Worm (Caenorhabditis elegans) whole organism, midembryonic: ENCODE measurements around the gene C10G8.4.

Experiments used
- T22C8.4 ChIP-seq: fragments of 200-800 bp; sonication (Bioruptor generic); IDR thresholded peaks from 2 replicates; pipeline ENCODE4 v1.3.6; 2022; ENCODE audit warnings: missing genetic modification characterization, missing compliant biosample characterization
- cog-1 ChIP-seq: sonication (generic microtip); optimal IDR thresholded peaks from 2 replicates; lab custom pipeline; 2016; ENCODE audit warnings: missing genetic modification characterization, missing compliant biosample characterization
- flt-1 ChIP-seq: fragments of 200-800 bp; sonication (Bioruptor generic); IDR thresholded peaks from 2 replicates; pipeline ENCODE4 v1.3.6; 2022; ENCODE audit warnings: missing genetic modification characterization, missing compliant biosample characterization
- klf-2 ChIP-seq: fragments of 200-800 bp; sonication (Bioruptor generic); conservative IDR thresholded peaks from 2 replicates; pipeline ENCODE4 v1.3.6; 2022; ENCODE audit warnings: missing genetic modification reagents, missing genetic modification characterization, missing compliant biosample characterization
- med-1 ChIP-seq: sonication (generic microtip); optimal IDR thresholded peaks from 2 replicates; lab custom pipeline; 2017; ENCODE audit warnings: missing genetic modification characterization, mild to moderate bottlenecking, missing compliant biosample characterization, antibody characterized with exemption, missing genetic modification reagents; ENCODE audit not compliant: insufficient read depth
- ref-1 ChIP-seq: fragments of 200-800 bp; sonication (Bioruptor generic); conservative IDR thresholded peaks from 2 replicates; pipeline ENCODE4 v1.3.6; 2022; ENCODE audit warnings: missing genetic modification reagents, missing genetic modification characterization, missing compliant biosample characterization
- tab-1 ChIP-seq: fragments of 200-800 bp; sonication (Bioruptor generic); IDR thresholded peaks from 2 replicates; pipeline ENCODE4 v1.3.6; 2022; ENCODE audit warnings: missing genetic modification characterization, missing compliant biosample characterization
- ztf-23 ChIP-seq: fragments of 200-800 bp; sonication (Bioruptor generic); IDR thresholded peaks from 2 replicates; pipeline ENCODE4 v1.3.6; 2022; ENCODE audit warnings: missing genetic modification reagents, missing genetic modification characterization, missing compliant biosample characterization
- ztf-29 ChIP-seq: fragments of 200-800 bp; sonication (Bioruptor generic); IDR thresholded peaks from 2 replicates; pipeline ENCODE4 v1.3.6; 2022; ENCODE audit warnings: missing genetic modification reagents, missing genetic modification characterization, missing compliant biosample characterization

Gene C10G8.4

DNA sequence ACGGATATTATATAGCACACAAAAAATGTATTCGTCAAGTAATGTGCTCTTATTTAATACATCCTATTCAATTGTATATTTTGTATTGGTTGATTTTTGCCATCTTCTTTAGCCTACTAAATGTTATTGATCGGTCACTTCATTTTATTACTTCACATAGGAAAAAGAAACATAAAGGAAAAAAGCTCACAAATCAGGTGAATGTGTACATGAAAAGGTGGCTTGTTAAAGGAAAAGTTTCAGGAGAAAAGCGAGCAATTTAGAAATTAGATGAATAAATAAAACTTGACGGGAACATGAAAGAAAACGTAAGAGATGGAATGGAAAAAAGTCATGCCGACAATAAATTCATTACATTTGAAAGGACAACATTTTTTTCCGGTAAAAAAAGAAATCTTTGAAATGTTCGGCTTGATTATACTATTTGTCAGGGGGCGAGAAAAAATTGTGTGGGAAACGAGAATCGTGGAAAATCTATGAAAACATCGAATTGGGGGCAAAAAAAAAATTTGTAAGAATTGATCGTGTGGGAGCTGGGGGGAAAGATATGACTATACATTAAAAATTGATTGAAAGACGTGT is 36.2 kb upstream of the C10G8.4 start:
- TF ChIP-seq flt-1 (GFP tag; lab: Robert Waterston, UW) (no peak), ztf-29 (no peak), cog-1 (no peak), ztf-23 (no peak), ref-1 (GFP tag; lab: Robert Waterston, UW) (no peak), klf-2 (no peak), T22C8.4 (no peak), med-1 (GFP tag; lab: Kevin White, UChicago) (no peak), tab-1 (GFP tag; lab: Robert Waterston, UW) (no peak)

ce11 chrV:5278001-5278400 is 33.7 kb upstream of the C10G8.4 start, which contains the start of gene B0238.9:
TSS of gene B0238.9 (minus strand) at chrV:5278101.
- TF ChIP-seq cog-1 (no peak), klf-2 (no peak), med-1 (GFP tag; lab: Kevin White, UChicago) (no peak), flt-1 (GFP tag; lab: Robert Waterston, UW) (no peak), ztf-29 (no peak), ref-1 (GFP tag; lab: Robert Waterston, UW) (no peak), ztf-23 (no peak), tab-1 (GFP tag; lab: Robert Waterston, UW) (no peak), T22C8.4 (no peak)

DNA sequence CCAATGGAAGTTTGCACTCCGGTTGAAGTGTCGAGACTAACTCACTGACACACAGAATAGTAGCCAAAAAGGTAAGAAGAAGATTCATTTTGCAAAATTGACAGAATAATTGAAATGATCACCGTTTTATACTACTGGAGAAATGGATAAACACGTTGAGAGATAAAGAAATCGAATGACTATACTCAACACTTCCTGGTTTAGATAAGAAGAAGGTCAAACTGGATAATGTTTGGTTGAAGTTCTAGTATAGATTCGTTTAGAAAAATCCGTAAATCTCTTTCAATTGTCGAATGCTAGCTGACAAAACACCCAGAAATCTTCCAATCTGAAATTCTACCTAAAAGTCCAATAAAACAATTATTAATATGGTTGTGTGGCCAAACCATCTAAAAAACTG is 24.5 kb upstream of the C10G8.4 start, which contains the start of gene Y49G5A.1:
Gene Y49G5A.1 (minus strand): TSS at position 101 of the 400 bp plus-strand sequence.
- TF ChIP-seq med-1 (GFP tag; lab: Kevin White, UChicago) (no peak), tab-1 (GFP tag; lab: Robert Waterston, UW) (no peak), ztf-29 (no peak), cog-1 (no peak), T22C8.4 (no peak), ref-1 (GFP tag; lab: Robert Waterston, UW) (no peak), ztf-23 (no peak), flt-1 (GFP tag; lab: Robert Waterston, UW) (no peak), klf-2 (no peak)

- TF ChIP-seq cog-1 (no peak), ztf-29 (no peak), klf-2 (no peak), T22C8.4 (no peak), med-1 (GFP tag; lab: Kevin White, UChicago) (no peak), tab-1 (GFP tag; lab: Robert Waterston, UW) (no peak)
Observed at ce11 chrV:5288676-5289075, 23.1 kb upstream of the C10G8.4 start.

DNA sequence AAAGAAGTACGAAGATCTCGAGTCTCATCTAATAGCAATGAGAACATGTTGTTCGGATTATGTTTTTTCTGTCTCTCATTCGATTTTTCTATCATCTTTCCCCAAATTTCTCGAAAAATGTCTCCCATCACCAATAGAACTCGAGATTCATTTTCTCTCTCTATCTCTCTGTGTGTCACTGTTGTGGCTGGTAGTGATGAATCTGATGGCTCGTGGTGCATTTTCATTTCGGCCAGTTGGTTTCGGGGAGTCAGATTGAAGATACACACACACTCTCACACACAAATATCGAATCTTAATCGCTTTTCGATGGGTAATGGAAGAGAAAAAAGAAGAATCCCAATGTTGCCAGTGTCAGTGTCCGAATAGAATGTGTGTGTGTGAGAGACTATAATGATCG is 15.8 kb upstream of the C10G8.4 start:
- no peak for TF ChIP-seq tab-1 (GFP tag; lab: Robert Waterston, UW)
- no peak for TF ChIP-seq cog-1
- TF ChIP-seq ref-1 (GFP tag; lab: Robert Waterston, UW): no peak
- TF ChIP-seq ztf-29: no peak
- no peak for TF ChIP-seq ztf-23
- no peak for TF ChIP-seq T22C8.4
- TF ChIP-seq klf-2: no peak
- TF ChIP-seq flt-1 (GFP tag; lab: Robert Waterston, UW): no peak
- no peak for TF ChIP-seq med-1 (GFP tag; lab: Kevin White, UChicago)

ce11 chrV:5297740-5298139 is 14.0 kb upstream of the C10G8.4 start:
- no peak for TF ChIP-seq flt-1 (GFP tag; lab: Robert Waterston, UW)
- no peak for TF ChIP-seq klf-2
- no peak for TF ChIP-seq ztf-29
- TF ChIP-seq med-1 (GFP tag; lab: Kevin White, UChicago): no peak
- no peak for TF ChIP-seq ref-1 (GFP tag; lab: Robert Waterston, UW)
- TF ChIP-seq T22C8.4: no peak

ce11 chrV:5301226-5301625 is 10.5 kb upstream of the C10G8.4 start:
- no peak for TF ChIP-seq tab-1 (GFP tag; lab: Robert Waterston, UW)
- TF ChIP-seq flt-1 (GFP tag; lab: Robert Waterston, UW): no peak
- no peak for TF ChIP-seq ztf-29
- TF ChIP-seq ztf-23: no peak
- TF ChIP-seq ref-1 (GFP tag; lab: Robert Waterston, UW): no peak
- TF ChIP-seq klf-2: no peak
- TF ChIP-seq med-1 (GFP tag; lab: Kevin White, UChicago): no peak

DNA sequence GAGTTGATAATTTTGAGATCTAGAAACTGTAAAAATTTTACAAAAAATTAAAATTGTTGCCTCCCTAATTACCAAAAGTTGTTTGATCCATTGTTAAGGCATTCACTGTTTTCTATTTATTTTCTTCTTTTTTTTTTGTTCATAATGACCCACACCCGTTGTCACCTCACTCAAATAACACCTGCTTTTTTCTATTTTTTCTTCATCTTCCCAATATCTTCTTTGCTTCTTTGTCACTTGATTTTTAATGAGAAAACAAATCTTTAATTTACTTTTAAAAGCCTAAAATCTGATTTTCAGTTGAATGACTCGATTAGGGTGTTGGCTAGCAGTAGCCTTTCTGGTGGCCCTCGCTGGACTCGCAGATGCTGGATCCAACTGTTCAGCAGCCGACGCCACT is 8.3 kb upstream of the C10G8.4 start, which contains the start of gene ncx-2:
Gene ncx-2 (plus strand): TSS at position 301 of the 400 bp plus-strand sequence.
- TF ChIP-seq cog-1: no peak
- TF ChIP-seq ztf-23: no peak

ce11 chrV:5304366-5304765 is 7.4 kb upstream of the C10G8.4 start:
- no peak for TF ChIP-seq T22C8.4
- no peak for TF ChIP-seq ztf-23
- no peak for TF ChIP-seq tab-1 (GFP tag; lab: Robert Waterston, UW)
- no peak for TF ChIP-seq flt-1 (GFP tag; lab: Robert Waterston, UW)
- no peak for TF ChIP-seq cog-1
- TF ChIP-seq ztf-29: no peak
- no peak for TF ChIP-seq klf-2
- no peak for TF ChIP-seq med-1 (GFP tag; lab: Kevin White, UChicago)
- TF ChIP-seq ref-1 (GFP tag; lab: Robert Waterston, UW): no peak

DNA sequence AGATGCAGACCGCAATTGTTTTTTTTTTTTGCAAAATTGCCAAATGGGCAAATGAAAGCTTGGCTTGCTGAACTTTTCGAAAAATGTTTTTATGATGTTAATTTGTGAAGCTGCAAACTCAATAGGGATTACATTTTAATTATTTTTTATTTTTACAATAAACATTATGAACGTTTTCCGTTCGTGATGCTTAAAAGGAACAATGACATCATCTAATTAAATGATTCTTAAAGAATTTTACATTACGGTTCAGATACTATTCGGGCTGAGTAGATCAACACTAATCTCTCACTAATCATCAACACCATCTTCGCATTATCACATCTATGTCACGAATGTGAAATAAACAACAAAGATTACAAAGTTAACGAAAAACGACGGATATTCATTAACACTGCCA is 718 bp downstream of the C10G8.4 start, which contains the start of gene C10G8.3:
Gene C10G8.3 (plus strand): TSS at position 301 of the 400 bp plus-strand sequence.
- TF ChIP-seq flt-1 (GFP tag; lab: Robert Waterston, UW) (no peak), cog-1 (no peak)

DNA sequence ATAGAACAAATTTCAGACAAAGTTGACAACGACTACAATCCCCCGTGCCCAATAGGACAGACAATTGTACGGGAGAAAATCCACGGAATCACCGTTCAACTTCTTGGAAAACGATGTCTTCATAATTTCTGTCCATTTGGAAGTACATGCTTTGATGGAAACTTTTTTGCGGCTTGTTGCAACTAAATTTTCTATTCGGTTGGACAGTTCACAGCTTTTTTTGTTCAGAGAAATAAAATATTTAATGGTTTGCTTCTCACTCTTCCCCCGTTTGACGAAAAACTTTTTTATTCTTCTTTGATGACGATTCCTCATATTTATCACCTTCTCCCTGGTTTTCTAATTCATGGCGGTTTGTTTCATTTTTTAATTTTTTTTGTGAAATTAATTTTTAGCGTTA is 2.4 kb downstream of the C10G8.4 start, which contains the start of gene C10G8.2:
Gene C10G8.2 (plus strand): TSS at position 301 of the 400 bp plus-strand sequence.
- no peak for TF ChIP-seq flt-1 (GFP tag; lab: Robert Waterston, UW)
- no peak for TF ChIP-seq med-1 (GFP tag; lab: Kevin White, UChicago)
- TF ChIP-seq klf-2: no peak
- no peak for TF ChIP-seq cog-1
- TF ChIP-seq ref-1 (GFP tag; lab: Robert Waterston, UW): no peak
- TF ChIP-seq T22C8.4: no peak
- TF ChIP-seq ztf-23: no peak
- no peak for TF ChIP-seq tab-1 (GFP tag; lab: Robert Waterston, UW)
- no peak for TF ChIP-seq ztf-29
